Worm (Caenorhabditis elegans): ENCODE measurements around the gene F53B1.9.

Gene F53B1.9

ce11 chrX:2084019-2084418 is 47.6 kb downstream of the F53B1.9 start, which contains the start of gene F49H12.3 (continued):
- TF ChIP-seq nhr-47 (tag; optimal IDR thresholded peaks at IDR 0.05) (peak; percentile 28), skn-1 (tag; optimal IDR thresholded peaks at IDR 0.05) (no peak), ztf-11 (tag; optimal IDR thresholded peaks at IDR 0.05) (no peak), zip-4 (GFP tag; optimal IDR thresholded peaks at IDR 0.05) (no peak), ztf-4 (tag; optimal IDR thresholded peaks at IDR 0.05) (no peak), lir-3 (tag; optimal IDR thresholded peaks at IDR 0.05; ENCODE audit: poor library complexity) (no peak), aly-2 (tag; optimal IDR thresholded peaks at IDR 0.05) (no peak), pag-3 (tag; optimal IDR thresholded peaks at IDR 0.05; ENCODE audit: borderline replicate concordance, insufficient read depth) (no peak), swsn-7 (tag; optimal IDR thresholded peaks at IDR 0.05) (no peak), elt-2 (tag; optimal IDR thresholded peaks at IDR 0.05) (no peak), grh-1 (GFP tag; IDR thresholded peaks at IDR 0.05) (no peak), lin-14 (GFP tag; optimal IDR thresholded peaks at IDR 0.05) (peak; percentile 43), snu-23 (GFP tag; optimal IDR thresholded peaks at IDR 0.05) (no peak), sup-37 (GFP tag; optimal IDR thresholded peaks at IDR 0.05) (no peak), ceh-8 (GFP tag; optimal IDR thresholded peaks at IDR 0.05) (no peak)

Measured in whole organism, L1 larva.